Worm (Caenorhabditis elegans) whole organism, L4/young adult: Measurements from ENCODE around the gene sec-61.A.

Experiments
- dao-5 ChIP-seq: sonication (generic microtip); optimal IDR thresholded peaks from 2 replicates; lab custom pipeline; 2016; ENCODE audit warnings: missing genotype, missing genetic modification characterization, moderate library complexity, missing compliant biosample characterization
- him-1 ChIP-seq: sonication (generic microtip); optimal IDR thresholded peaks from 2 replicates; lab custom pipeline; 2016; ENCODE audit warnings: missing genotype, missing genetic modification reagents, missing genetic modification characterization, missing compliant biosample characterization

DNA sequence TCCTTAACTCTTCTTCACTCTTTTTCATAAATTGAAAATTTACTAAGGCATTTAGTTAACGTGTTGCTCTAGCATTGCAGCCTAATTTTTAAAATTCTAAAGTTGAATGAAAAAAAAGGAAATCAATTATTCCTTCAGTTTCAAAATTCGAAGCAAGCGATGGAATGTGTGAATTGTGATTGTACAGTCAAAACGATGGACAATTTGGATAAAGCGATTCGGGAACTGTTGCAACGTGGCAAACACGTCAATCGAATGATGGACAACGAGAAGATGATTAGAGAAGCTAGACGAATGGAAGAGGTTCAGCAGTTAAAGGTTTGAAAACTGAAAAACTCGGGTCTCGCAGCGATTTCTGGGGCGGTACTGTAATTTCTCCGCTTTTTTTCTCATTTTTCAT lies 25.9 kb downstream of the sec-61.A start, which contains the start of gene Y57G11C.14:
- TF ChIP-seq him-1 (no peak), dao-5 (no peak)
